Fruit fly (Drosophila melanogaster): ENCODE data around the gene CG31678.

Gene CG31678

DNA sequence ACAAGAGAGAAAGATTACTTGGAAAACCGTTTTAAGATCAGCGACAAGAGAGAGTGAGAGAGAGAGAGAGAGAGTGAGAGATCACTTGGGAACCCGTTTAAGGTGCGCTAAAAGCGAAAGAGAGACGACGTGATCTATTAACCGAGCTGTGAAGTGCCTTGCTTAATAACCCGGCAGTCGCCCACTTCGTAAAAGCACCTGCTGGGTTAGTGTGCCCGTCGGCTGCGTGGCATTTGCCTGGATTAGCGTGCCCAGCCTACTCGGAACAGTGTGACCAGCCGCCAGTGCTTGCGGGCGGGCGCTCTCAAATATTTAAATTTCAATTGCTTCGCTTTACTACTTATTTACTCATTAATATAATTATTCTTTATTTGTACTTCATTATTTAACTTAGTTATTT, 37.3 kb downstream of the CG31678 start (continued):
- TF ChIP-seq CG2875 (GFP tag; optimal IDR thresholded peaks at IDR 0.05) (no peak), pan (optimal IDR thresholded peaks at IDR 0.05) (no peak), pan (GFP tag; optimal IDR thresholded peaks at IDR 0.05 in 1 of 2, IDR thresholded peaks at IDR 0.05 in 1 of 2) (no peak), z (GFP tag; IDR thresholded peaks at IDR 0.05) (no peak), CG4617 (GFP tag; optimal IDR thresholded peaks at IDR 0.05; ENCODE audit: borderline replicate concordance) (no peak), CG8388 (GFP tag; optimal IDR thresholded peaks at IDR 0.05) (no peak), CG1529 (GFP tag; optimal IDR thresholded peaks at IDR 0.05) (no peak), ap (GFP tag; IDR thresholded peaks at IDR 0.05) (no peak), Xbp1 (GFP tag; optimal IDR thresholded peaks at IDR 0.05) (no peak), GATAe (GFP tag; conservative IDR thresholded peaks at IDR 0.05) (no peak), gt (GFP tag; IDR thresholded peaks at IDR 0.05) (no peak), Lpt (GFP tag; optimal IDR thresholded peaks at IDR 0.05) (no peak), CG4360 (GFP tag; IDR thresholded peaks at IDR 0.05) (no peak), CG5180 (GFP tag; optimal IDR thresholded peaks at IDR 0.05) (no peak), CG4424 (GFP tag; optimal IDR thresholded peaks at IDR 0.05) (no peak), CG2678 (tag; optimal IDR thresholded peaks at IDR 0.05) (no peak), CG1233 (GFP tag; optimal IDR thresholded peaks at IDR 0.05) (no peak), CG34422 (GFP tag; IDR thresholded peaks at IDR 0.05) (no peak), Bdp1 (GFP tag; optimal IDR thresholded peaks at IDR 0.05) (no peak), CG10431 (GFP tag; optimal IDR thresholded peaks at IDR 0.05) (no peak), CG9932 (GFP tag; IDR thresholded peaks at IDR 0.05) (no peak), CG12236 (GFP tag; optimal IDR thresholded peaks at IDR 0.05) (no peak), crol (GFP tag; IDR thresholded peaks at IDR 0.05) (no peak), CG15601 (tag; optimal IDR thresholded peaks at IDR 0.05) (peak; percentile 10), pros (GFP tag; optimal IDR thresholded peaks at IDR 0.05) (peak; percentile 24), Bteb2 (GFP tag; optimal IDR thresholded peaks at IDR 0.05) (no peak), Nf-YB (GFP tag; optimal IDR thresholded peaks at IDR 0.05) (no peak), ind (GFP tag; optimal IDR thresholded peaks at IDR 0.05) (no peak), cad (GFP tag; optimal IDR thresholded peaks at IDR 0.05) (no peak), CG18599 (GFP tag; optimal IDR thresholded peaks at IDR 0.05) (no peak), CG7987 (GFP tag; optimal IDR thresholded peaks at IDR 0.05) (no peak), dmrt99B (tag; optimal IDR thresholded peaks at IDR 0.05) (no peak), Usf (GFP tag; optimal IDR thresholded peaks at IDR 0.05) (no peak), lilli (GFP tag; optimal IDR thresholded peaks at IDR 0.05) (no peak), CG10274 (GFP tag; optimal IDR thresholded peaks at IDR 0.05) (no peak), CG17359 (tag; optimal IDR thresholded peaks at IDR 0.05) (no peak), CG8359 (GFP tag; optimal IDR thresholded peaks at IDR 0.05; ENCODE audit: borderline replicate concordance) (no peak), ftz-f1 (GFP tag; optimal IDR thresholded peaks at IDR 0.05) (no peak), amos (GFP tag; IDR thresholded peaks at IDR 0.05; ENCODE audit: partially characterized antibody) (peak; percentile 32), sna (GFP tag; IDR thresholded peaks at IDR 0.05; ENCODE audit: partially characterized antibody) (no peak), CG17802 (tag; optimal IDR thresholded peaks at IDR 0.05) (no peak), CTCF (GFP tag; optimal IDR thresholded peaks at IDR 0.05) (peak; percentile 22), CG13775 (GFP tag; optimal IDR thresholded peaks at IDR 0.05) (no peak), CG12769 (tag; optimal IDR thresholded peaks at IDR 0.05) (peak; percentile 67), Pdp1 (GFP tag; optimal IDR thresholded peaks at IDR 0.05) (peak in 1 of 2 experiments; percentile 37), CG18262 (tag; optimal IDR thresholded peaks at IDR 0.05) (no peak), pzg (GFP tag; optimal IDR thresholded peaks at IDR 0.05) (peak; percentile 85), eyg (GFP tag; optimal IDR thresholded peaks at IDR 0.05) (no peak), Sox100B (GFP tag; optimal IDR thresholded peaks at IDR 0.05) (no peak), fd102C (GFP tag; optimal IDR thresholded peaks at IDR 0.05) (no peak), zf30C (GFP tag; optimal IDR thresholded peaks at IDR 0.05) (no peak), klu (GFP tag; IDR thresholded peaks at IDR 0.05) (no peak)

All from whole organism, embryonic.